Fruit fly (Drosophila melanogaster) whole organism, embryonic: ENCODE results near the gene idc.

Experiments used
- CG10267 ChIP-seq: fragments of 200-800 bp; sonication (Bioruptor generic); optimal IDR thresholded peaks from 2 replicates; lab custom pipeline; 2018; ENCODE audit warnings: missing biosample characterization, mild to moderate bottlenecking, missing genetic modification characterization, moderate library complexity
- CG11560 ChIP-seq: fragments of 200-800 bp; sonication (Bioruptor generic); IDR thresholded peaks from 3 replicates; pipeline ENCODE4 v1.3.6; 2022; ENCODE audit warnings: missing biosample characterization, missing genetic modification characterization
- CG12769 ChIP-seq: fragments of 200-800 bp; sonication (Bioruptor generic); optimal IDR thresholded peaks from 2 replicates; lab custom pipeline; 2019; ENCODE audit warnings: missing biosample characterization, mild to moderate bottlenecking, missing genetic modification characterization, moderate library complexity
- CG12942 ChIP-seq: fragments of 200-800 bp; sonication (Bioruptor generic); optimal IDR thresholded peaks from 3 replicates; lab custom pipeline; 2016; ENCODE audit warnings: missing biosample characterization, missing genetic modification characterization
- CG13287 ChIP-seq: fragments of 200-800 bp; sonication (Bioruptor generic); IDR thresholded peaks from 2 replicates; pipeline ENCODE4 v1.3.6; 2022; ENCODE audit warnings: missing biosample characterization, missing genetic modification characterization; ENCODE audit not compliant: partially characterized antibody
- CG14014 ChIP-seq: fragments of 200-800 bp; sonication (Bioruptor generic); IDR thresholded peaks from 2 replicates; pipeline ENCODE4 v1.3.6; 2022; ENCODE audit warnings: missing biosample characterization, missing genetic modification characterization
- CG1529 ChIP-seq: fragments of 200-800 bp; sonication (Bioruptor generic); optimal IDR thresholded peaks from 3 replicates; lab custom pipeline; 2018; ENCODE audit warnings: missing biosample characterization, missing genetic modification characterization
- CG1647 ChIP-seq: fragments of 200-800 bp; sonication (Bioruptor generic); optimal IDR thresholded peaks from 3 replicates; lab custom pipeline; 2016; ENCODE audit warnings: missing biosample characterization, missing genetic modification characterization
- CG17568 ChIP-seq: fragments of 200-800 bp; sonication (Bioruptor generic); optimal IDR thresholded peaks from 2 replicates; lab custom pipeline; 2018; ENCODE audit warnings: missing biosample characterization, mild to moderate bottlenecking, missing genetic modification characterization, moderate library complexity
- CG3065 ChIP-seq: fragments of 200-800 bp; sonication (Bioruptor generic); optimal IDR thresholded peaks from 2 replicates; lab custom pipeline; 2016; ENCODE audit warnings: missing biosample characterization, missing genetic modification characterization
- CG3281 ChIP-seq: fragments of 200-800 bp; sonication (Bioruptor generic); optimal IDR thresholded peaks from 3 replicates; lab custom pipeline; 2017; ENCODE audit warnings: missing biosample characterization, mild to moderate bottlenecking, missing genetic modification characterization
- CG3838 ChIP-seq: fragments of 200-800 bp; sonication (Bioruptor generic); optimal IDR thresholded peaks from 3 replicates; lab custom pipeline; 2016; ENCODE audit warnings: missing biosample characterization, missing genetic modification characterization
- CG3847 ChIP-seq: fragments of 200-800 bp; sonication (Bioruptor generic); IDR thresholded peaks from 2 replicates; pipeline ENCODE4 v1.3.6; 2022; ENCODE audit warnings: missing biosample characterization, missing genetic modification characterization
- CG4820 ChIP-seq: fragments of 200-800 bp; sonication (Bioruptor generic); optimal IDR thresholded peaks from 3 replicates; lab custom pipeline; 2016; ENCODE audit warnings: missing biosample characterization, missing genetic modification characterization
- CG6654 ChIP-seq: fragments of 200-800 bp; sonication (Bioruptor generic); optimal IDR thresholded peaks from 2 replicates; lab custom pipeline; 2017; ENCODE audit warnings: missing biosample characterization, mild to moderate bottlenecking, missing genetic modification characterization
- CG8924 ChIP-seq: fragments of 200-800 bp; optimal IDR thresholded peaks from 3 replicates; lab custom pipeline; 2019; ENCODE audit warnings: missing biosample characterization, mild to moderate bottlenecking, missing genetic modification characterization, moderate library complexity
- CG9215 ChIP-seq: fragments of 200-800 bp; sonication (Bioruptor generic); IDR thresholded peaks from 2 replicates; pipeline ENCODE4 v1.3.6; 2022; ENCODE audit warnings: missing biosample characterization, missing genetic modification characterization
- Chrac-16 ChIP-seq: fragments of 200-800 bp; sonication (Bioruptor generic); optimal IDR thresholded peaks from 3 replicates; lab custom pipeline; 2016; ENCODE audit warnings: missing biosample characterization, missing genetic modification characterization
- D ChIP-seq, 2 experiments: fragments of 200-800 bp in 1 of 2; fragments of >200 bp in 1 of 2; sonication (Bioruptor generic) in 1 of 2; optimal IDR thresholded peaks; 2 replicates in 1 of 2; 3 replicates in 1 of 2; lab custom pipeline; 2017; ENCODE audit warnings: mild to moderate bottlenecking in 1 of 2, missing biosample characterization in 1 of 2, missing genetic modification characterization in 1 of 2, missing genetic modification reagents in 1 of 2
- Dp ChIP-seq: fragments of 200-800 bp; sonication (Bioruptor generic); optimal IDR thresholded peaks from 2 replicates; lab custom pipeline; 2018; ENCODE audit warnings: missing biosample characterization, mild to moderate bottlenecking, missing genetic modification characterization, moderate library complexity
- Dref ChIP-seq: fragments of 200-800 bp; sonication (Bioruptor generic); IDR thresholded peaks from 2 replicates; pipeline ENCODE4 v1.3.6; 2022; ENCODE audit warnings: missing biosample characterization, missing genetic modification characterization
- E2f1 ChIP-seq: fragments of 200-800 bp; sonication (Bioruptor generic); IDR thresholded peaks from 2 replicates; pipeline ENCODE4 v1.3.6; 2022; ENCODE audit warnings: missing biosample characterization, missing genetic modification characterization
- GATAe ChIP-seq: fragments of 200-800 bp; sonication (Bioruptor generic); conservative IDR thresholded peaks from 2 replicates; pipeline ENCODE4 v1.3.6; 2022; ENCODE audit warnings: missing biosample characterization, missing genetic modification characterization
- HLH54F ChIP-seq: fragments of 200-800 bp; sonication (Bioruptor generic); optimal IDR thresholded peaks from 3 replicates; lab custom pipeline; 2016; ENCODE audit warnings: missing biosample characterization, missing genetic modification characterization
- Meics ChIP-seq: fragments of 200-800 bp; sonication (Bioruptor generic); optimal IDR thresholded peaks from 2 replicates; lab custom pipeline; 2017; ENCODE audit warnings: missing biosample characterization, mild to moderate bottlenecking, missing genetic modification characterization
- NK7.1 ChIP-seq: fragments of 200-800 bp; sonication (Bioruptor generic); optimal IDR thresholded peaks from 3 replicates; lab custom pipeline; 2016; ENCODE audit warnings: missing biosample characterization, missing genetic modification characterization
- Nf-YA ChIP-seq: fragments of 200-800 bp; sonication (Bioruptor generic); IDR thresholded peaks from 2 replicates; pipeline ENCODE4 v1.3.6; 2022; ENCODE audit warnings: missing biosample characterization, missing genetic modification characterization
- NfI ChIP-seq: fragments of 200-800 bp; sonication (Bioruptor generic); optimal IDR thresholded peaks from 3 replicates; lab custom pipeline; 2018; ENCODE audit warnings: missing biosample characterization, mild to moderate bottlenecking, missing genetic modification characterization, moderate library complexity
- Oli ChIP-seq: fragments of 200-800 bp; sonication (Bioruptor generic); optimal IDR thresholded peaks from 2 replicates; lab custom pipeline; 2018; ENCODE audit warnings: missing biosample characterization, mild to moderate bottlenecking, missing genetic modification characterization, moderate library complexity
- PHDP ChIP-seq: fragments of 200-800 bp; sonication (Bioruptor generic); optimal IDR thresholded peaks from 3 replicates; lab custom pipeline; 2018; ENCODE audit warnings: missing biosample characterization, mild to moderate bottlenecking, missing genetic modification characterization, moderate library complexity
- Pdp1 ChIP-seq, 2 experiments: fragments of 200-800 bp; sonication (Bioruptor generic); optimal IDR thresholded peaks; 3 replicates each; lab custom pipeline; 2016; ENCODE audit warnings: missing biosample characterization in 2 of 2, missing genetic modification characterization in 2 of 2, mild to moderate bottlenecking in 1 of 2, moderate library complexity in 1 of 2
- Six4 ChIP-seq: fragments of 200-800 bp; sonication (Bioruptor generic); optimal IDR thresholded peaks from 2 replicates; lab custom pipeline; 2016; ENCODE audit warnings: missing biosample characterization, missing genetic modification characterization
- Sox102F ChIP-seq: fragments of 200-800 bp; sonication (Bioruptor generic); optimal IDR thresholded peaks from 2 replicates; lab custom pipeline; 2018; ENCODE audit warnings: missing biosample characterization, mild to moderate bottlenecking, missing genetic modification characterization, moderate library complexity
- Tbp ChIP-seq: fragments of >200 bp; optimal IDR thresholded peaks from 2 replicates; lab custom pipeline; 2018; ENCODE audit warnings: missing biosample characterization, missing genetic modification characterization
- Usf ChIP-seq: fragments of 200-800 bp; sonication (Bioruptor generic); optimal IDR thresholded peaks from 2 replicates; lab custom pipeline; 2017; ENCODE audit warnings: missing genotype, missing biosample characterization, missing genetic modification characterization
- bigmax ChIP-seq: fragments of 200-800 bp; sonication (Bioruptor generic); optimal IDR thresholded peaks from 2 replicates; lab custom pipeline; 2018; ENCODE audit warnings: missing biosample characterization, mild to moderate bottlenecking, missing genetic modification characterization
- ci ChIP-seq: fragments of 200-800 bp; sonication (Bioruptor generic); IDR thresholded peaks from 3 replicates; pipeline ENCODE4 v1.3.6; 2022; ENCODE audit warnings: missing biosample characterization, missing genetic modification characterization
- crp ChIP-seq, 2 experiments: fragments of 200-800 bp; sonication (Bioruptor generic); optimal IDR thresholded peaks; 2 replicates in 1 of 2; 3 replicates in 1 of 2; lab custom pipeline; 2017; ENCODE audit warnings: missing biosample characterization in 2 of 2, missing genetic modification characterization in 2 of 2, mild to moderate bottlenecking in 1 of 2, moderate library complexity in 1 of 2
- esg ChIP-seq: fragments of 200-800 bp; sonication (Bioruptor generic); conservative IDR thresholded peaks from 2 replicates; pipeline ENCODE4 v1.3.6; 2022; ENCODE audit warnings: missing biosample characterization, missing genetic modification characterization
- ham ChIP-seq: fragments of 200-800 bp; sonication (Bioruptor generic); IDR thresholded peaks from 2 replicates; pipeline ENCODE4 v1.3.6; 2022; ENCODE audit warnings: missing biosample characterization, missing genetic modification characterization
- ken ChIP-seq: fragments of 200-800 bp; sonication (Bioruptor generic); IDR thresholded peaks from 3 replicates; pipeline ENCODE4 v1.3.6; 2022; ENCODE audit warnings: missing biosample characterization, missing genetic modification characterization
- lola ChIP-seq, 3 experiments: fragments of >200 bp in 2 of 3; fragments of 200-800 bp in 1 of 3; sonication (Bioruptor generic) in 1 of 3; optimal IDR thresholded peaks; 2 replicates each; lab custom pipeline; 2017 to 2019; ENCODE audit warnings: missing biosample characterization in 3 of 3, missing genetic modification characterization in 3 of 3, mild to moderate bottlenecking in 1 of 3, moderate library complexity in 1 of 3
- nau ChIP-seq: fragments of 200-800 bp; sonication (Bioruptor generic); optimal IDR thresholded peaks from 3 replicates; lab custom pipeline; 2017; ENCODE audit warnings: missing biosample characterization, mild to moderate bottlenecking, missing genetic modification characterization, missing genetic modification reagents
- pfk ChIP-seq: fragments of 200-800 bp; sonication (Bioruptor generic); optimal IDR thresholded peaks from 2 replicates; lab custom pipeline; 2018; ENCODE audit warnings: missing biosample characterization, mild to moderate bottlenecking, missing genetic modification characterization, moderate library complexity
- pum ChIP-seq: fragments of 200-800 bp; sonication (Bioruptor generic); optimal IDR thresholded peaks from 2 replicates; lab custom pipeline; 2016; ENCODE audit warnings: missing biosample characterization, missing genetic modification characterization
- sisA ChIP-seq: fragments of 200-800 bp; sonication (Bioruptor generic); IDR thresholded peaks from 2 replicates; pipeline ENCODE4 v1.3.6; 2022; ENCODE audit warnings: missing biosample characterization, missing genetic modification characterization
- ttk ChIP-seq: fragments of 200-800 bp; sonication (Bioruptor generic); IDR thresholded peaks from 2 replicates; pipeline ENCODE4 v2.1.2; 2022; ENCODE audit warnings: missing biosample characterization, missing genetic modification characterization
- yki ChIP-seq: fragments of >200 bp; optimal IDR thresholded peaks from 3 replicates; lab custom pipeline; 2018

idc gene

DNA sequence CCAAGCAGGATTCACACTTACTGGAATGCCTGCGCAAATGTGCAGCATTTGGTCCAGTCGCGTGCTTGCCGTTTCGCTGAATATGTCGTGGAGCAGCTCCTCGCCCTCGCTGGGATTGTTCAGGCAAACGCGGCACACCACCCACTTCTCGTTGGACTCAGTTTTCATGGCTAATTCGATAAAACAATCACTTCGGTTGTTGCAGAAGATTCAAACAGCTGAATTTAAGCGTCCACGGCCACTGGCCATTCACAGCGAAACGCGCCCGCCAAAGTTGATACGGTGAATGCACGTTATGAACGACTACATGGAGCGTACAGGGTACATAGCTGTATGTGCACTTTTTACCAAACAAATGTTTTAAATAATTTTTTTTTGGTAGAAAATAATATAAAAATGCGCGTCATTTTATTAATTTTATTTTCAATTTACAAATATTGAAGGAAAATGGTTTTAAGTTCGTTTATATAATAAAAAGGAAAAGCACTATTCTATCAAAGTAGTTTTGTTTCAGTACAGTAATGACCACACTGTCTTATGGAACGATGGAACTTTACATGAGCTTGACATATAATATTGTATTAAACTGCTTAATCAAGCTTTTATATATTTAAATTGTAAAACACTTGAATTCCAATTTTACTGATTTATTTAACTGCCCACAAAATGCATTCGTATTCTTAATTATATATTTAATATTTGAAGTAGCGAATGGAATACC, 420 bp upstream of the idc start, which contains the start of gene trem (continued):
- TF ChIP-seq CG3847 (GFP tag; lab: Robert Waterston, UW) (peak; percentile 61), CG12769 (tag; lab: Kevin White, UChicago) (no peak), sisA (GFP tag; lab: Robert Waterston, UW) (peak; percentile 78), lola (GFP tag; optimal IDR thresholded peaks at IDR 0.05; lab: Kevin White, UChicago) (peak in 1 of 3 experiments; percentile 86), CG17568 (GFP tag; lab: Kevin White, UChicago) (no peak), Usf (peak; percentile 85), Pdp1 (GFP tag; optimal IDR thresholded peaks at IDR 0.05; lab: Kevin White, UChicago) (peak in 1 of 2 experiments; percentile 57), nau (no peak), ttk (GFP tag; lab: Robert Waterston, UW) (peak; percentile 50; the same call in 1 of the 2 replicates), HLH54F (GFP tag; lab: Kevin White, UChicago) (peak; percentile 54), Chrac-16 (GFP tag; lab: Kevin White, UChicago) (peak; percentile 67), NfI (GFP tag; lab: Kevin White, UChicago) (peak; percentile 66), GATAe (GFP tag; lab: Robert Waterston, UW) (peak; percentile 59; the same call in 1 of the 2 replicates), CG3281 (GFP tag; lab: Kevin White, UChicago) (peak; percentile 70), pum (GFP tag; lab: Kevin White, UChicago) (peak; percentile 49), bigmax (GFP tag; lab: Kevin White, UChicago) (no peak), CG13287 (GFP tag; lab: Robert Waterston, UW) (0 out of 2 replicates have a peak, but pooled peaks have one; percentile 8), CG6654 (GFP tag; lab: Kevin White, UChicago) (peak; percentile 64), CG1529 (GFP tag; lab: Kevin White, UChicago) (peak; percentile 38), CG3065 (GFP tag; lab: Kevin White, UChicago) (peak; percentile 22), CG10267 (peak; percentile 48), Nf-YA (GFP tag; lab: Robert Waterston, UW) (no peak), CG14014 (GFP tag; lab: Robert Waterston, UW) (peak; percentile 30; the same call in 1 of the 2 replicates), Dp (GFP tag; lab: Kevin White, UChicago) (peak; percentile 19), E2f1 (GFP tag; lab: Robert Waterston, UW) (peak; percentile 67), CG9215 (GFP tag; lab: Robert Waterston, UW) (peak; percentile 83), CG12942 (GFP tag; lab: Kevin White, UChicago) (peak; percentile 64), CG3838 (GFP tag; lab: Kevin White, UChicago) (peak; percentile 29), D (optimal IDR thresholded peaks at IDR 0.05; lab: Kevin White, UChicago) (no peak), D (GFP tag; optimal IDR thresholded peaks at IDR 0.05; lab: Kevin White, UChicago) (peak; percentile 61), Tbp (GFP tag; lab: Kevin White, UChicago) (no peak), crp (GFP tag; optimal IDR thresholded peaks at IDR 0.05; lab: Kevin White, UChicago) (peak in 1 of 2 experiments; percentile 69), PHDP (tag; lab: Kevin White, UChicago) (peak; percentile 67), yki (lab: Kevin White, UChicago) (peak; percentile 38), CG11560 (peak; percentile 61; the same call in 2 of the 3 replicates), Oli (tag; lab: Kevin White, UChicago) (peak; percentile 77), Sox102F (GFP tag; lab: Kevin White, UChicago) (peak; percentile 64), CG8924 (tag; lab: Kevin White, UChicago) (peak; percentile 79), esg (GFP tag; lab: Robert Waterston, UW) (peak; percentile 50; the same call in 1 of the 2 replicates), pfk (no peak), ham (GFP tag; lab: Robert Waterston, UW) (no peak), ken (GFP tag; lab: Robert Waterston, UW) (peak; percentile 62; the same call in 2 of the 3 replicates), ci (GFP tag; lab: Robert Waterston, UW) (peak; percentile 20; the same call in 1 of the 3 replicates), Dref (GFP tag; lab: Robert Waterston, UW) (0 out of 2 replicates have a peak, but pooled peaks have one; percentile 20), CG1647 (no peak), Six4 (GFP tag; lab: Kevin White, UChicago) (peak; percentile 40), Meics (GFP tag; lab: Kevin White, UChicago) (peak; percentile 81), CG4820 (peak; percentile 64), NK7.1 (GFP tag; lab: Kevin White, UChicago) (no peak)
